Worm (Caenorhabditis elegans): ENCODE data around the gene C04B4.5.

C04B4.5 gene

DNA sequence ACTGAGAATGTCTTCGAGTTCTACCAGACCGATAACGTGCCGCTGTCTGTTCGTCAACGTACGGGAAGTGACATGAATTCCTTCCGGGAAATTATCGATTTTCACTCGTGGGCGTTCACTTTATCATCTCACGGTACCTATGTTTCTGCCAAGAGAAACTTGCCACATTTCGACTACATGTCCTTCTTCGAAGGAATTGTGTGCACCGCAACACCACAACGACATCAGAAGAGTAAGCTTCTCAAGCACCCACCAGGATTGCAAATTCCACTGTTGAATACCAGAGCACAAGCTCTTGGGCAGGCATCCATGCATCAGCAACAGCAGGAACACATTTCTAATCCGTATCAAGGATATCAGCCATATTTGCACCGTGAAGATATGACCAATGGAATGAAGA, 4.0 kb downstream of the C04B4.5 start:
- TF ChIP-seq fos-1 (tag; optimal IDR thresholded peaks at IDR 0.05) (no peak), ztf-11 (tag; optimal IDR thresholded peaks at IDR 0.05) (no peak), unc-39 (tag; optimal IDR thresholded peaks at IDR 0.05) (no peak), egl-5 (tag; optimal IDR thresholded peaks at IDR 0.05) (no peak), ceh-9 (tag; optimal IDR thresholded peaks at IDR 0.05) (no peak), nhr-28 (tag; optimal IDR thresholded peaks at IDR 0.05) (no peak), lin-39 (tag; optimal IDR thresholded peaks at IDR 0.05) (no peak), ZK546.5 (tag; optimal IDR thresholded peaks at IDR 0.05) (no peak), fkh-10 (GFP tag; optimal IDR thresholded peaks at IDR 0.05) (no peak), elt-1 (tag; optimal IDR thresholded peaks at IDR 0.05) (no peak), zag-1 (tag; optimal IDR thresholded peaks at IDR 0.05) (no peak)

- no peak for TF ChIP-seq elt-2 (tag; optimal IDR thresholded peaks at IDR 0.05)
- TF ChIP-seq nhr-237 (tag; optimal IDR thresholded peaks at IDR 0.05) = no peak
- no peak for TF ChIP-seq lin-15B (tag; optimal IDR thresholded peaks at IDR 0.05)
- no peak for TF ChIP-seq nhr-77 (tag; optimal IDR thresholded peaks at IDR 0.05)
- no peak for TF ChIP-seq snpc-4 (tag; optimal IDR thresholded peaks at IDR 0.05)
- TF ChIP-seq mml-1 (tag; optimal IDR thresholded peaks at IDR 0.05) = no peak
- TF ChIP-seq eor-1 (tag; optimal IDR thresholded peaks at IDR 0.05) = no peak
- no peak for TF ChIP-seq pha-4 (tag; optimal IDR thresholded peaks at IDR 0.05)
- no peak for TF ChIP-seq sea-2 (GFP tag; optimal IDR thresholded peaks at IDR 0.05)
- no peak for TF ChIP-seq hmg-11 (tag; optimal IDR thresholded peaks at IDR 0.05)
- TF ChIP-seq ztf-4 (tag; optimal IDR thresholded peaks at IDR 0.05) = no peak
- TF ChIP-seq fkh-10 (GFP tag; optimal IDR thresholded peaks at IDR 0.05) = no peak
- TF ChIP-seq mdl-1 (tag; optimal IDR thresholded peaks at IDR 0.05) = no peak
- TF ChIP-seq ceh-9 (tag; optimal IDR thresholded peaks at IDR 0.05) = no peak
- no peak for TF ChIP-seq ceh-28 (tag; optimal IDR thresholded peaks at IDR 0.05)
- TF ChIP-seq pqm-1 (tag; optimal IDR thresholded peaks at IDR 0.05) = no peak
- no peak for TF ChIP-seq fkh-2 (tag; optimal IDR thresholded peaks at IDR 0.05)
- no peak for TF ChIP-seq nhr-11 (tag; optimal IDR thresholded peaks at IDR 0.05)
- TF ChIP-seq nhr-12 (tag; optimal IDR thresholded peaks at IDR 0.05) = no peak
- TF ChIP-seq R02D3.7 (tag; optimal IDR thresholded peaks at IDR 0.05) = no peak
Measured at ce11 chrX:12282911-12283310, 5.2 kb downstream of the C04B4.5 start, which contains the start of gene C04B4.2. TSS of gene C04B4.2 (plus strand) at chrX:12283281.

DNA sequence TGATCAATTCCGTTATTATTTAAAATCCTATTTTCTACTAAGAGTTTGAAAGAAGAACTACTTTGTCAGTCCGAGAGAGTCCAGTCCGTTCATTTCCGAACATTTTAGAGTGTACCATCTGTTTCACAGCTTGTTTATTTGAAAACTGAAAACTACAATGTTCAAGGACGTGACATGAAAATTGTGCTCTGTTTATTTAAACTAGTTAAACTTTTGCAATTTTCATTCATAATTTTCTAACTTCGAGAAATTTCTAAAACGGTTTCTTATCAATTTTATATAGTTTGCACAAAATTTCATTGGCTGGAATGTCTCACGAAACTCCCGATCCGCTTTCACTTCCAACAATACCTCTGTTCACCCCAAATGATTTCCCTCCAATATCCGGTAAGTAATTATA, 7.7 kb downstream of the C04B4.5 start, which contains the start of gene C04B4.1:
Gene C04B4.1 (plus strand): TSS at position 301 of the 400 bp plus-strand sequence.
- TF ChIP-seq R02D3.7 (tag; optimal IDR thresholded peaks at IDR 0.05) (no peak), nhr-77 (tag; optimal IDR thresholded peaks at IDR 0.05) (no peak), eor-1 (tag; optimal IDR thresholded peaks at IDR 0.05) (no peak), unc-39 (tag; optimal IDR thresholded peaks at IDR 0.05) (no peak), nhr-28 (tag; optimal IDR thresholded peaks at IDR 0.05) (no peak), daf-12 (tag; optimal IDR thresholded peaks at IDR 0.05) (no peak), ceh-28 (tag; optimal IDR thresholded peaks at IDR 0.05) (no peak), lsy-12 (tag; optimal IDR thresholded peaks at IDR 0.05) (no peak), elt-2 (tag; optimal IDR thresholded peaks at IDR 0.05) (no peak), fkh-2 (tag; optimal IDR thresholded peaks at IDR 0.05) (no peak), nhr-25 (tag; optimal IDR thresholded peaks at IDR 0.05) (no peak), ZK546.5 (tag; optimal IDR thresholded peaks at IDR 0.05) (no peak), snpc-4 (tag; optimal IDR thresholded peaks at IDR 0.05) (no peak), nhr-76 (tag; optimal IDR thresholded peaks at IDR 0.05) (no peak), jun-1 (tag; optimal IDR thresholded peaks at IDR 0.05) (no peak), tbx-2 (tag; optimal IDR thresholded peaks at IDR 0.05) (no peak), zag-1 (tag; optimal IDR thresholded peaks at IDR 0.05) (no peak), mml-1 (tag; optimal IDR thresholded peaks at IDR 0.05) (no peak)

DNA sequence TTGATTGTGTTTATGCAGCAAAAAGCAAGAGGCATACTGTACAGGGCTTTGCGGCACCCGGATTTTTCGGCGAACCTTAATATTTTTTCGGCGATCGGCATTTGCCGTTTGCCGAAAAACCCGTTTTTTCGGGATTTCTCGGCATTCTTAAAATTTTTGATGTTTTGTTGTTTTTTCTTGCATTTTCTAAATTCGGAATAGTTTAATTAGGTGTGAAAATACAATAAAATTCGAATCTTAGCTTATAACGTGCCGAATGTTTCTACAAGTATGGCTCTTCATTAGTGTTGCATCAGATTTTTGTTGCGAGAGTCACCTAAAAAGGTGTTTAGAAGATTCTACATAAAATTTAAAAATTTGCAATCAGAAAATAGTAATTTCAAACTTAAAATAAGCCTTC, 12.6 kb downstream of the C04B4.5 start, which contains the start of gene C04B4.6:
Gene C04B4.6 (minus strand): TSS at position 101 of the 400 bp plus-strand sequence.
- TF ChIP-seq ceh-82 (tag; optimal IDR thresholded peaks at IDR 0.05) (no peak), fkh-2 (tag; optimal IDR thresholded peaks at IDR 0.05) (no peak), nhr-76 (tag; optimal IDR thresholded peaks at IDR 0.05) (no peak), ceh-16 (tag; optimal IDR thresholded peaks at IDR 0.05) (no peak), mml-1 (tag; optimal IDR thresholded peaks at IDR 0.05) (no peak)
